Worm (Caenorhabditis elegans) whole organism, L1 larva: ENCODE measurements around the gene T19B10.5.

ENCODE experiments used
- ama-1 ChIP-seq: fragments of 150-350 bp; optimal IDR thresholded peaks from 2 replicates; lab custom pipeline; 2014
- ceh-88 ChIP-seq: fragments of 200-800 bp; sonication (Bioruptor generic); IDR thresholded peaks from 2 replicates; pipeline ENCODE4 v1.3.6; 2022; ENCODE audit warnings: missing genetic modification characterization, missing compliant biosample characterization
- fkh-10 ChIP-seq: sonication (generic microtip); optimal IDR thresholded peaks from 2 replicates; lab custom pipeline; 2017; ENCODE audit warnings: missing biosample characterization, missing genetic modification reagents, missing genetic modification characterization
- hlh-4 ChIP-seq: sonication (generic microtip); optimal IDR thresholded peaks from 2 replicates; lab custom pipeline; 2016; ENCODE audit warnings: mild to moderate bottlenecking, missing genetic modification characterization, missing compliant biosample characterization
- jun-1 ChIP-seq: fragments of 150-350 bp; optimal IDR thresholded peaks from 2 replicates; lab custom pipeline; 2014; ENCODE audit warnings: missing biosample characterization, missing genetic modification reagents, missing genetic modification characterization
- lin-13 ChIP-seq: fragments of 150-350 bp; optimal IDR thresholded peaks from 2 replicates; lab custom pipeline; 2014; ENCODE audit warnings: missing biosample characterization, missing genetic modification reagents, missing genetic modification characterization
- lin-39 ChIP-seq: fragments of 150-350 bp; optimal IDR thresholded peaks from 2 replicates; lab custom pipeline; 2014; ENCODE audit warnings: missing biosample characterization, missing genetic modification reagents, missing genetic modification characterization
- nhr-12 ChIP-seq: sonication (generic microtip); optimal IDR thresholded peaks from 2 replicates; lab custom pipeline; 2017; ENCODE audit warnings: missing biosample characterization, missing genetic modification characterization
- nhr-28 ChIP-seq: fragments of 150-350 bp; optimal IDR thresholded peaks from 2 replicates; lab custom pipeline; 2014; ENCODE audit warnings: missing biosample characterization, missing genetic modification characterization
- skn-1 ChIP-seq: fragments of 150-350 bp; optimal IDR thresholded peaks from 2 replicates; lab custom pipeline; 2014; ENCODE audit warnings: missing biosample characterization, missing genetic modification characterization
- snpc-4 ChIP-seq: fragments of 150-350 bp; optimal IDR thresholded peaks from 2 replicates; lab custom pipeline; 2014; ENCODE audit warnings: missing biosample characterization, missing genetic modification characterization
- unc-130 ChIP-seq: fragments of 150-350 bp; optimal IDR thresholded peaks from 2 replicates; lab custom pipeline; 2017; ENCODE audit warnings: missing biosample characterization, missing genetic modification characterization, inconsistent platforms
- unc-86 ChIP-seq: sonication (generic microtip); optimal IDR thresholded peaks from 2 replicates; lab custom pipeline; 2016; ENCODE audit warnings: missing genetic modification characterization, missing compliant biosample characterization

- TF ChIP-seq snpc-4 (tag; lab: Kevin White, UChicago) = no peak
- no peak for TF ChIP-seq ama-1 (lab: Kevin White, UChicago)
- no peak for TF ChIP-seq fkh-10 (GFP tag; lab: Kevin White, UChicago)
- no peak for TF ChIP-seq skn-1 (tag; lab: Kevin White, UChicago)
- TF ChIP-seq unc-130 (tag; lab: Kevin White, UChicago) = no peak
- TF ChIP-seq nhr-12 (tag; lab: Kevin White, UChicago) = no peak
- TF ChIP-seq unc-86 = no peak
- no peak for TF ChIP-seq nhr-28
- no peak for TF ChIP-seq lin-13
- TF ChIP-seq hlh-4 (tag; lab: Kevin White, UChicago) = no peak
- TF ChIP-seq lin-39 (tag; lab: Kevin White, UChicago) = no peak
- no peak for TF ChIP-seq jun-1 (tag; lab: Kevin White, UChicago)
- TF ChIP-seq ceh-88 (GFP tag; lab: Robert Waterston, UW) = no peak
Observed at ce11 chrV:11220415-11220814, 14.0 kb upstream of the T19B10.5 start.
